Worm (Caenorhabditis elegans): ENCODE data around the gene ccg-1.
A peak's percentile ranks its signal among the peaks of the same experiment; 100 is the strongest.

ccg-1 gene

DNA sequence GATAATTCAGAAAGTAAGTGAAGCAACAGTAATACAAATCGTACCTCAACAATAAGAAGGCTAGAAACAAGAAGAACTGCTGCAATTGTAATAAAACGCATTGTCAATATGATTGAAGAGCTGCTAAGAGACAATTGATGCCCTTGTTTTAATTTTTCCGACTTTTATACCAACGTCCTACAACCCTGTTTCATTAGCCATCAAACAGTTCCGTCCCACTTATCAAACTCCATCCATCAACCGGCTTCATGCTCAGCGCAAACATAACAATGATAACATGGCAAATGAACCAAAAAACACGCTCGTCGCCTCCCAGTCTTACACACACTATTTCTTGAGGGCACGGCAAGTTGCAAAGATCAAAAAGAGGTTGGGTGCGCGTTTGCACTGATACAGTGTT is 15.6 kb upstream of the ccg-1 start, which contains the start of gene pqn-90:
Gene pqn-90 (minus strand): TSS at position 101 of the 400 bp plus-strand sequence.
- TF ChIP-seq lin-39 (tag; optimal IDR thresholded peaks at IDR 0.05), result no peak
- no peak for TF ChIP-seq nhr-237 (tag; optimal IDR thresholded peaks at IDR 0.05)
- TF ChIP-seq aha-1 (tag), result peak; percentile 26
- no peak for TF ChIP-seq daf-8 (GFP tag; IDR thresholded peaks at IDR 0.05)

DNA sequence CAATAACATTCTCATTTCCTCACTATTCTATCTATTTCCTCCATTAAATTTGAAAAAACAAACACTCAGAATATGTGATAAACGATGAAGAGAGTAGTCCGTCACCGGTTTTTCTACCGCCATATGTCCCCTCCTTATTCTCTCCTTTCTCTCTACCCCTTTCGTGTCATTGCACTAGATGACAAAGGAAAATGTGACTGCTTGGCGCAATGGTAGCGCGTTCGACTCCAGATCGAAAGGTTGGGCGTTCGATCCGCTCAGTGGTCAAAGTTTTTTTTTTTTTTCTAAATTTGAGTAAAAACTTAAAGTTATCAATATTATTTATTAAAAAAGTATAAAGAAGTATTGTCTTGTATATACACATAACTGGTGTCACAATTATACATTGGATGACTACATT is 13.9 kb upstream of the ccg-1 start:
- TF ChIP-seq nhr-42 (GFP tag; IDR thresholded peaks at IDR 0.05) (0 out of 2 replicates have a peak, but pooled peaks have one; percentile 24), lin-39 (tag; optimal IDR thresholded peaks at IDR 0.05) (no peak), mxl-3 (GFP tag; optimal IDR thresholded peaks at IDR 0.05) (no peak), jun-1 (tag; optimal IDR thresholded peaks at IDR 0.05) (no peak), madf-5 (GFP tag; IDR thresholded peaks at IDR 0.05) (peak; percentile 32 to 68; a peak in 2 of 4 replicates), spr-1 (tag; optimal IDR thresholded peaks at IDR 0.05) (no peak), lir-3 (tag; optimal IDR thresholded peaks at IDR 0.05) (peak; percentile 5), snpc-4 (tag; optimal IDR thresholded peaks at IDR 0.05) (no peak), mes-2 (tag; optimal IDR thresholded peaks at IDR 0.05; ENCODE audit: poor library complexity, severe bottlenecking) (no peak), F10B5.3 (tag; optimal IDR thresholded peaks at IDR 0.05) (no peak), lin-15B (tag; optimal IDR thresholded peaks at IDR 0.05) (no peak), fos-1 (tag; optimal IDR thresholded peaks at IDR 0.05) (no peak), F44E2.7 (GFP tag; IDR thresholded peaks at IDR 0.05) (0 out of 2 replicates have a peak, but pooled peaks have one; percentile 50), nhr-102 (tag; optimal IDR thresholded peaks at IDR 0.05) (no peak), snpc-1.2 (GFP tag; IDR thresholded peaks at IDR 0.05) (peak; percentile 98), daf-19 (GFP tag; conservative IDR thresholded peaks at IDR 0.05) (peak; percentile 50), daf-16 (GFP tag; optimal IDR thresholded peaks at IDR 0.05) (peak in 1 of 2 experiments; percentile 49), daf-16 (tag; optimal IDR thresholded peaks at IDR 0.05) (no peak), pha-4 (GFP tag; IDR thresholded peaks at IDR 0.05) (peak; percentile 82), pha-4 (tag; optimal IDR thresholded peaks at IDR 0.05) (no peak), F26F4.8 (GFP tag; conservative IDR thresholded peaks at IDR 0.05) (0 out of 2 replicates have a peak, but pooled peaks have one; percentile 21), daf-12 (tag; optimal IDR thresholded peaks at IDR 0.05) (no peak), nhr-41 (GFP tag; IDR thresholded peaks at IDR 0.05) (no peak), unc-130 (GFP tag; optimal IDR thresholded peaks at IDR 0.05) (peak; percentile 12), nhr-25 (tag; optimal IDR thresholded peaks at IDR 0.05; ENCODE audit: borderline replicate concordance, insufficient read depth) (no peak), zfp-2 (tag; optimal IDR thresholded peaks at IDR 0.05) (no peak), aha-1 (tag) (peak; percentile 95), F49E8.2 (tag; optimal IDR thresholded peaks at IDR 0.05; ENCODE audit: borderline replicate concordance) (no peak), tra-1 (GFP tag; IDR thresholded peaks at IDR 0.05) (no peak; the same call in 1 of the 2 replicates), vab-7 (GFP tag; IDR thresholded peaks at IDR 0.05) (no peak; the same call in 1 of the 2 replicates), ZK337.2 (GFP tag; IDR thresholded peaks at IDR 0.05) (no peak), hlh-30 (tag; optimal IDR thresholded peaks at IDR 0.05; ENCODE audit: insufficient read depth) (no peak), nhr-28 (tag; optimal IDR thresholded peaks at IDR 0.05) (no peak), ceh-82 (tag; optimal IDR thresholded peaks at IDR 0.05) (no peak)

ce11 chrIV:15283617-15284016 is 8.0 kb upstream of the ccg-1 start:
- TF ChIP-seq T26A8.4 (GFP tag; IDR thresholded peaks at IDR 0.05), result no peak
- TF ChIP-seq lir-3 (tag; optimal IDR thresholded peaks at IDR 0.05), result no peak
- TF ChIP-seq lin-13 (GFP tag; optimal IDR thresholded peaks at IDR 0.05), result no peak
- TF ChIP-seq unc-62 (GFP tag; optimal IDR thresholded peaks at IDR 0.05 in 1 of 2), result no peak
- no peak for TF ChIP-seq unc-62 (tag; optimal IDR thresholded peaks at IDR 0.05)
- TF ChIP-seq snpc-1.2 (GFP tag; IDR thresholded peaks at IDR 0.05), result peak; percentile 89

All from whole organism, L4 larva.